Fruit fly (Drosophila melanogaster) whole organism, embryonic: Measurements from ENCODE around the gene CG43400.

Experiments
- Atf-2 ChIP-seq: fragments of 200-800 bp; sonication (Bioruptor generic); optimal IDR thresholded peaks from 2 replicates; lab custom pipeline; 2016; ENCODE audit warnings: missing biosample characterization, missing genetic modification characterization
- Atf6 ChIP-seq: fragments of 200-800 bp; sonication (Bioruptor generic); IDR thresholded peaks from 2 replicates; pipeline ENCODE4 v1.3.6; 2022; ENCODE audit warnings: missing biosample characterization, missing genetic modification characterization
- B-H1 ChIP-seq: fragments of 200-800 bp; sonication (Bioruptor generic); IDR thresholded peaks from 3 replicates; pipeline ENCODE4 v1.3.6; 2022; ENCODE audit warnings: missing biosample characterization, missing genetic modification characterization
- C15 ChIP-seq: fragments of 200-800 bp; sonication (Bioruptor generic); IDR thresholded peaks from 3 replicates; pipeline ENCODE4 v1.3.6; 2022; ENCODE audit warnings: missing biosample characterization, missing genetic modification characterization
- CG10274 ChIP-seq: fragments of 200-800 bp; sonication (Bioruptor generic); optimal IDR thresholded peaks from 3 replicates; lab custom pipeline; 2017; ENCODE audit warnings: missing biosample characterization, mild to moderate bottlenecking, missing genetic modification characterization
- CG10431 ChIP-seq: fragments of 200-800 bp; sonication (Bioruptor generic); optimal IDR thresholded peaks from 3 replicates; lab custom pipeline; 2018; ENCODE audit warnings: missing biosample characterization, mild to moderate bottlenecking, missing genetic modification characterization
- CG10462 ChIP-seq: fragments of 200-800 bp; sonication (Bioruptor generic); optimal IDR thresholded peaks from 2 replicates; lab custom pipeline; 2016; ENCODE audit warnings: missing biosample characterization, missing genetic modification characterization
- CG11560 ChIP-seq: fragments of 200-800 bp; sonication (Bioruptor generic); IDR thresholded peaks from 3 replicates; pipeline ENCODE4 v1.3.6; 2022; ENCODE audit warnings: missing biosample characterization, missing genetic modification characterization
- CG12219 ChIP-seq: fragments of 200-800 bp; sonication (Bioruptor generic); optimal IDR thresholded peaks from 3 replicates; lab custom pipeline; 2018; ENCODE audit warnings: missing biosample characterization, mild to moderate bottlenecking, missing genetic modification characterization
- CG12659 ChIP-seq: fragments of 200-800 bp; sonication (Bioruptor generic); optimal IDR thresholded peaks from 3 replicates; lab custom pipeline; 2017; ENCODE audit warnings: mild to moderate bottlenecking, missing biosample characterization, missing genetic modification reagents, missing genetic modification characterization
- CG13424 ChIP-seq: fragments of 200-800 bp; sonication (Bioruptor generic); optimal IDR thresholded peaks from 2 replicates; lab custom pipeline; 2019; ENCODE audit warnings: missing biosample characterization, mild to moderate bottlenecking, missing genetic modification characterization, moderate library complexity
- CG13775 ChIP-seq: fragments of 200-800 bp; sonication (Bioruptor generic); optimal IDR thresholded peaks from 3 replicates; lab custom pipeline; 2017; ENCODE audit warnings: missing biosample characterization, mild to moderate bottlenecking, missing genetic modification characterization
- CG1602 ChIP-seq: fragments of 200-800 bp; sonication (Bioruptor generic); optimal IDR thresholded peaks from 3 replicates; lab custom pipeline; 2016; ENCODE audit warnings: missing biosample characterization, missing genetic modification characterization
- CG17361 ChIP-seq: fragments of 200-800 bp; sonication (Bioruptor generic); IDR thresholded peaks from 3 replicates; pipeline ENCODE4 v1.3.6; 2022; ENCODE audit warnings: missing biosample characterization, missing genetic modification characterization
- CG18476 ChIP-seq: fragments of 200-800 bp; sonication (Bioruptor generic); optimal IDR thresholded peaks from 2 replicates; lab custom pipeline; 2016; ENCODE audit warnings: missing biosample characterization, mild to moderate bottlenecking, missing genetic modification characterization
- CG2202 ChIP-seq: fragments of 200-800 bp; sonication (Bioruptor generic); optimal IDR thresholded peaks from 2 replicates; lab custom pipeline; 2018; ENCODE audit warnings: missing biosample characterization, mild to moderate bottlenecking, missing genetic modification characterization
- CG2889 ChIP-seq: fragments of 200-800 bp; sonication (Bioruptor generic); IDR thresholded peaks from 3 replicates; pipeline ENCODE4 v1.3.6; 2022; ENCODE audit warnings: missing biosample characterization, missing genetic modification characterization
- CG31441 ChIP-seq: fragments of 200-800 bp; sonication (Bioruptor generic); IDR thresholded peaks from 2 replicates; pipeline ENCODE4 v1.3.6; 2022; ENCODE audit warnings: missing biosample characterization, missing genetic modification characterization
- CG32532 ChIP-seq: fragments of 200-800 bp; sonication (Bioruptor generic); IDR thresholded peaks from 2 replicates; pipeline ENCODE4 v1.3.6; 2022; ENCODE audit warnings: missing biosample characterization, missing genetic modification characterization
- CG4328 ChIP-seq: fragments of 200-800 bp; sonication (Bioruptor generic); optimal IDR thresholded peaks from 3 replicates; lab custom pipeline; 2017; ENCODE audit warnings: missing biosample characterization, missing genetic modification reagents, missing genetic modification characterization
- CG6175 ChIP-seq: fragments of 200-800 bp; sonication (Bioruptor generic); IDR thresholded peaks from 3 replicates; pipeline ENCODE4 v1.3.6; 2022; ENCODE audit warnings: missing biosample characterization, missing genetic modification characterization
- CG6272 ChIP-seq: fragments of 200-800 bp; sonication (Bioruptor generic); IDR thresholded peaks from 2 replicates; pipeline ENCODE4 v1.3.6; 2022; ENCODE audit warnings: missing biosample characterization, missing genetic modification characterization
- CG7271 ChIP-seq: fragments of 200-800 bp; sonication (Bioruptor generic); optimal IDR thresholded peaks from 2 replicates; lab custom pipeline; 2018; ENCODE audit warnings: missing biosample characterization, mild to moderate bottlenecking, missing genetic modification characterization, moderate library complexity
- CG7372 ChIP-seq: fragments of 200-800 bp; sonication (Bioruptor generic); IDR thresholded peaks from 2 replicates; pipeline ENCODE4 v1.3.6; 2022; ENCODE audit warnings: missing biosample characterization, missing genetic modification characterization
- CG8089 ChIP-seq: fragments of 200-800 bp; sonication (Bioruptor generic); optimal IDR thresholded peaks from 3 replicates; lab custom pipeline; 2016; ENCODE audit warnings: missing biosample characterization, missing genetic modification characterization
- CG8359 ChIP-seq: fragments of 200-800 bp; sonication (Bioruptor generic); optimal IDR thresholded peaks from 2 replicates; lab custom pipeline; 2017; ENCODE audit warnings: missing biosample characterization, mild to moderate bottlenecking, missing genetic modification characterization, borderline replicate concordance
- CG9609 ChIP-seq: fragments of 200-800 bp; sonication (Bioruptor generic); optimal IDR thresholded peaks from 3 replicates; lab custom pipeline; 2016; ENCODE audit warnings: missing biosample characterization, missing genetic modification characterization
- CG9727 ChIP-seq: fragments of 200-800 bp; sonication (Bioruptor generic); optimal IDR thresholded peaks from 3 replicates; lab custom pipeline; 2017; ENCODE audit warnings: missing biosample characterization, mild to moderate bottlenecking, missing genetic modification characterization
- HmgD ChIP-seq: fragments of 200-800 bp; sonication (Bioruptor generic); optimal IDR thresholded peaks from 3 replicates; lab custom pipeline; 2016; ENCODE audit warnings: missing biosample characterization, missing genetic modification characterization
- Hmr ChIP-seq: fragments of 200-800 bp; sonication (Bioruptor generic); optimal IDR thresholded peaks from 3 replicates; lab custom pipeline; 2017; ENCODE audit warnings: mild to moderate bottlenecking, missing biosample characterization, missing genetic modification reagents, missing genetic modification characterization
- Hmx ChIP-seq: fragments of 200-800 bp; sonication (Bioruptor generic); optimal IDR thresholded peaks from 2 replicates; lab custom pipeline; 2016; ENCODE audit warnings: missing biosample characterization, missing genetic modification characterization
- Hr51 ChIP-seq, 2 experiments: fragments of 200-800 bp; sonication (Bioruptor generic); optimal IDR thresholded peaks; 2 replicates in 1 of 2; 3 replicates in 1 of 2; lab custom pipeline; 2016 to 2018; ENCODE audit warnings: missing biosample characterization in 2 of 2, missing genetic modification characterization in 2 of 2, mild to moderate bottlenecking in 1 of 2, moderate library complexity in 1 of 2
- Jarid2 ChIP-seq: fragments of 200-800 bp; sonication (Bioruptor generic); optimal IDR thresholded peaks from 3 replicates; lab custom pipeline; 2017; ENCODE audit warnings: mild to moderate bottlenecking, missing biosample characterization, missing genetic modification reagents, missing genetic modification characterization
- MTF-1 ChIP-seq: fragments of 200-800 bp; sonication (Bioruptor generic); optimal IDR thresholded peaks from 2 replicates; lab custom pipeline; 2018; ENCODE audit warnings: missing biosample characterization, mild to moderate bottlenecking, missing genetic modification characterization, borderline replicate concordance
- NK7.1 ChIP-seq: fragments of 200-800 bp; sonication (Bioruptor generic); optimal IDR thresholded peaks from 3 replicates; lab custom pipeline; 2016; ENCODE audit warnings: missing biosample characterization, missing genetic modification characterization
- Optix ChIP-seq: fragments of 200-800 bp; sonication (Bioruptor generic); IDR thresholded peaks from 3 replicates; pipeline ENCODE4 v1.3.6; 2022; ENCODE audit warnings: missing biosample characterization, missing genetic modification characterization
- Xrp1 ChIP-seq: fragments of 200-800 bp; sonication (Bioruptor generic); IDR thresholded peaks from 2 replicates; pipeline ENCODE4 v1.3.6; 2022; ENCODE audit warnings: missing biosample characterization, missing genetic modification characterization
- bbx ChIP-seq: fragments of 200-800 bp; sonication (Bioruptor generic); IDR thresholded peaks from 2 replicates; pipeline ENCODE4 v1.3.6; 2022; ENCODE audit warnings: missing biosample characterization, missing genetic modification characterization; ENCODE audit not compliant: partially characterized antibody
- cad ChIP-seq: fragments of >200 bp; optimal IDR thresholded peaks from 2 replicates; lab custom pipeline; 2017; ENCODE audit warnings: missing biosample characterization, missing genetic modification characterization
- cas ChIP-seq: fragments of 200-800 bp; sonication (Bioruptor generic); IDR thresholded peaks from 2 replicates; pipeline ENCODE4 v1.3.6; 2022; ENCODE audit warnings: missing biosample characterization, missing genetic modification characterization
- cato ChIP-seq: fragments of 200-800 bp; sonication (Bioruptor generic); optimal IDR thresholded peaks from 2 replicates; lab custom pipeline; 2016; ENCODE audit warnings: missing biosample characterization, missing genetic modification characterization, borderline replicate concordance
- dimm ChIP-seq: fragments of 200-800 bp; sonication (Bioruptor generic); IDR thresholded peaks from 2 replicates; pipeline ENCODE4 v1.3.6; 2022; ENCODE audit warnings: missing biosample characterization, missing genetic modification characterization
- en ChIP-seq: fragments of 200-800 bp; sonication (Bioruptor generic); optimal IDR thresholded peaks from 2 replicates; lab custom pipeline; 2016; ENCODE audit warnings: missing biosample characterization, missing genetic modification characterization
- gsb ChIP-seq: fragments of 200-800 bp; sonication (Bioruptor generic); IDR thresholded peaks from 2 replicates; pipeline ENCODE4 v1.3.6; 2022; ENCODE audit warnings: missing biosample characterization, missing genetic modification characterization
- ken ChIP-seq: fragments of 200-800 bp; sonication (Bioruptor generic); IDR thresholded peaks from 3 replicates; pipeline ENCODE4 v1.3.6; 2022; ENCODE audit warnings: missing biosample characterization, missing genetic modification characterization
- mirr ChIP-seq: fragments of 200-800 bp; sonication (Bioruptor generic); optimal IDR thresholded peaks from 3 replicates; lab custom pipeline; 2018; ENCODE audit warnings: missing biosample characterization, mild to moderate bottlenecking, missing genetic modification characterization
- p53 ChIP-seq: fragments of 200-800 bp; sonication (Bioruptor generic); optimal IDR thresholded peaks from 2 replicates; lab custom pipeline; 2016; ENCODE audit warnings: missing biosample characterization, missing genetic modification characterization
- seq ChIP-seq: fragments of 200-800 bp; sonication (Bioruptor generic); IDR thresholded peaks from 2 replicates; pipeline ENCODE4 v1.3.6; 2022; ENCODE audit warnings: missing biosample characterization, missing genetic modification characterization
- sna ChIP-seq: fragments of 200-800 bp; sonication (Bioruptor generic); IDR thresholded peaks from 2 replicates; pipeline ENCODE4 v1.3.6; 2022; ENCODE audit warnings: missing biosample characterization, missing genetic modification characterization; ENCODE audit not compliant: partially characterized antibody
- trem ChIP-seq: fragments of 200-800 bp; optimal IDR thresholded peaks from 3 replicates; lab custom pipeline; 2019; ENCODE audit warnings: missing biosample characterization, mild to moderate bottlenecking, missing genetic modification characterization, moderate library complexity
- usp ChIP-seq: fragments of >200 bp; optimal IDR thresholded peaks from 2 replicates; lab custom pipeline; 2017; ENCODE audit warnings: missing biosample characterization, missing genetic modification characterization
- wek ChIP-seq: fragments of 200-800 bp; sonication (Bioruptor generic); optimal IDR thresholded peaks from 3 replicates; lab custom pipeline; 2018; ENCODE audit warnings: missing biosample characterization, mild to moderate bottlenecking, missing genetic modification characterization, moderate library complexity
- yki ChIP-seq: fragments of >200 bp; optimal IDR thresholded peaks from 3 replicates; lab custom pipeline; 2018

Gene CG43400

DNA sequence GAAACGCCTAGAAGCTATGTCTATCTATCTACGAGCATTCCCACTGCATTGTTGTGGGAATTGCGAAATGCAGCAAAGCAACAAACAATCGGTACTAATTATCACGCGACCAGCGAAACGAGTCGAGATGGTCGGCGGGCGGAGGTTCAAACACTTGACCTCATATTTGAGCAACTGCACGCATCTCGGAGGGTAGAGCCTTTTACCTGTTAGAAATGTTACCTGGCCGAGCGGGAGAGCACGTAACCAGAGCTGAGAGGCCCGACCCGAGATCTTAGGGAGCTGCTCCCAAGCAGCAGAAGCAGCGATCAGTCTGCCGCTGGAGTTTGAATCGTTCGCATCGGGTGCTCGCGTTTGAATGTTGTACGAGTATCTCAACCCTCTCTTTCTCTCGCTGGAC lies 12.2 kb upstream of the CG43400 start (continued):
- TF ChIP-seq B-H1 (GFP tag; lab: Robert Waterston, UW): no peak
- no peak for TF ChIP-seq C15
- no peak for TF ChIP-seq Hr51 (GFP tag; optimal IDR thresholded peaks at IDR 0.05; lab: Kevin White, UChicago)
- TF ChIP-seq CG2889: no peak
- TF ChIP-seq CG2202 (tag; lab: Kevin White, UChicago): no peak
- no peak for TF ChIP-seq gsb (GFP tag; lab: Robert Waterston, UW)
- no peak for TF ChIP-seq Xrp1 (GFP tag; lab: Robert Waterston, UW)
- TF ChIP-seq CG12219 (GFP tag; lab: Kevin White, UChicago): no peak
- TF ChIP-seq CG9727: no peak
- no peak for TF ChIP-seq NK7.1
- TF ChIP-seq cas (GFP tag; lab: Robert Waterston, UW): no peak
- TF ChIP-seq trem (tag; lab: Kevin White, UChicago): no peak
- no peak for TF ChIP-seq ken (GFP tag; lab: Robert Waterston, UW)
- no peak for TF ChIP-seq CG13424
- no peak for TF ChIP-seq HmgD (GFP tag; lab: Kevin White, UChicago)
- no peak for TF ChIP-seq CG7372 (GFP tag; lab: Robert Waterston, UW)
- TF ChIP-seq CG13775 (GFP tag; lab: Kevin White, UChicago): no peak
- TF ChIP-seq usp (GFP tag; lab: Kevin White, UChicago): no peak
- no peak for TF ChIP-seq CG10274 (GFP tag; lab: Kevin White, UChicago)
- no peak for TF ChIP-seq CG6272 (GFP tag; lab: Robert Waterston, UW)
- 0 out of 2 replicates have a peak, but pooled peaks have one; percentile 12 for TF ChIP-seq seq (GFP tag; lab: Robert Waterston, UW)
- no peak for TF ChIP-seq CG6175 (GFP tag; lab: Robert Waterston, UW)
- no peak for TF ChIP-seq CG17361 (GFP tag; lab: Robert Waterston, UW)
- TF ChIP-seq Jarid2: peak; percentile 55
- no peak for TF ChIP-seq mirr (GFP tag; lab: Kevin White, UChicago)
- no peak for TF ChIP-seq MTF-1 (GFP tag; lab: Kevin White, UChicago)
- TF ChIP-seq dimm (GFP tag; lab: Robert Waterston, UW): no peak
- no peak for TF ChIP-seq bbx (GFP tag; lab: Robert Waterston, UW)
- no peak for TF ChIP-seq yki (lab: Kevin White, UChicago)
- TF ChIP-seq CG10431: no peak
- TF ChIP-seq CG12659 (GFP tag; lab: Kevin White, UChicago): no peak
- no peak for TF ChIP-seq CG31441 (GFP tag; lab: Robert Waterston, UW)
- no peak for TF ChIP-seq p53 (GFP tag; lab: Kevin White, UChicago)
- no peak for TF ChIP-seq Atf-2 (GFP tag; lab: Kevin White, UChicago)
- no peak for TF ChIP-seq CG7271 (tag; lab: Kevin White, UChicago)
- no peak for TF ChIP-seq CG1602 (GFP tag; lab: Kevin White, UChicago)
- peak; percentile 21; the same call in 1 of the 2 replicates for TF ChIP-seq CG32532 (GFP tag; lab: Robert Waterston, UW)
- TF ChIP-seq CG18476: no peak
- TF ChIP-seq CG10462: no peak
- TF ChIP-seq Hmr (GFP tag; lab: Kevin White, UChicago): no peak
- no peak for TF ChIP-seq Optix (GFP tag; lab: Robert Waterston, UW)
- no peak for TF ChIP-seq en (GFP tag; lab: Kevin White, UChicago)
- no peak for TF ChIP-seq CG8359 (GFP tag; lab: Kevin White, UChicago)
- TF ChIP-seq CG9609 (GFP tag; lab: Kevin White, UChicago): no peak
- no peak for TF ChIP-seq CG11560 (tag; lab: Robert Waterston, UW)
- TF ChIP-seq cad (GFP tag; lab: Kevin White, UChicago): no peak
- TF ChIP-seq Atf6 (GFP tag; lab: Robert Waterston, UW): no peak
- no peak for TF ChIP-seq sna (GFP tag; lab: Robert Waterston, UW)
- no peak for TF ChIP-seq CG8089
- TF ChIP-seq Hmx (GFP tag; lab: Kevin White, UChicago): no peak
- no peak for TF ChIP-seq cato (GFP tag; lab: Kevin White, UChicago)
- TF ChIP-seq CG4328 (GFP tag; lab: Kevin White, UChicago): no peak
- no peak for TF ChIP-seq wek
